Worm (Caenorhabditis elegans) whole organism, L4/young adult: ENCODE results near the gene srw-10.

ENCODE experiments used
- W03F9.2 ChIP-seq: fragments of 150-350 bp; optimal IDR thresholded peaks from 2 replicates; lab custom pipeline; 2014; ENCODE audit warnings: missing biosample characterization, missing genetic modification characterization
- dao-5 ChIP-seq: sonication (generic microtip); optimal IDR thresholded peaks from 2 replicates; lab custom pipeline; 2016; ENCODE audit warnings: missing genotype, missing genetic modification characterization, moderate library complexity, missing compliant biosample characterization
- him-1 ChIP-seq: sonication (generic microtip); optimal IDR thresholded peaks from 2 replicates; lab custom pipeline; 2016; ENCODE audit warnings: missing genotype, missing genetic modification reagents, missing genetic modification characterization, missing compliant biosample characterization

- TF ChIP-seq W03F9.2 (no peak), him-1 (tag; lab: Kevin White, UChicago) (no peak), dao-5 (tag; lab: Kevin White, UChicago) (no peak)
These were observed 43.9 kb upstream of the srw-10 start, which contains the start of gene hut-1 for ce11 chrIII:12711217-12711616.
